Worm (Caenorhabditis elegans) whole organism, L1 larva: ENCODE measurements around the gene Y41G9A.5.

Experiments
- C16A3.4 ChIP-seq: fragments of 150-350 bp; optimal IDR thresholded peaks from 2 replicates; lab custom pipeline; 2014; ENCODE audit warnings: missing biosample characterization, missing genetic modification characterization
- aly-2 ChIP-seq: fragments of 150-350 bp; optimal IDR thresholded peaks from 2 replicates; lab custom pipeline; 2014; ENCODE audit warnings: missing biosample characterization, missing genetic modification characterization
- dpl-1 ChIP-seq, 3 experiments: fragments of 150-350 bp in 2 of 3; sonication (generic microtip) in 1 of 3; optimal IDR thresholded peaks; 2 replicates each; lab custom pipeline; 2014 to 2017; ENCODE audit warnings: missing biosample characterization in 3 of 3, missing genetic modification characterization in 3 of 3, missing genetic modification reagents in 3 of 3
- dsc-1 ChIP-seq: sonication (generic microtip); optimal IDR thresholded peaks from 2 replicates; lab custom pipeline; 2016; ENCODE audit warnings: mild to moderate bottlenecking, missing genetic modification characterization, missing compliant biosample characterization
- fkh-4 ChIP-seq: sonication (generic microtip); optimal IDR thresholded peaks from 2 replicates; lab custom pipeline; 2016; ENCODE audit warnings: missing compliant biosample characterization, missing genetic modification characterization, borderline replicate concordance
- lin-13 ChIP-seq: fragments of 150-350 bp; optimal IDR thresholded peaks from 2 replicates; lab custom pipeline; 2014; ENCODE audit warnings: missing biosample characterization, missing genetic modification reagents, missing genetic modification characterization
- mdl-1 ChIP-seq, 2 experiments: fragments of 150-350 bp; optimal IDR thresholded peaks; 2 replicates each; lab custom pipeline; 2014 to 2017; ENCODE audit warnings: missing biosample characterization in 2 of 2, missing genetic modification characterization in 2 of 2, inconsistent platforms in 1 of 2
- nhr-11 ChIP-seq: fragments of 150-350 bp; optimal IDR thresholded peaks from 2 replicates; lab custom pipeline; 2014; ENCODE audit warnings: missing biosample characterization, missing genetic modification characterization
- unc-62 ChIP-seq: fragments of 150-350 bp; optimal IDR thresholded peaks from 2 replicates; lab custom pipeline; 2014; ENCODE audit warnings: missing biosample characterization, missing genetic modification reagents, missing genetic modification characterization

DNA sequence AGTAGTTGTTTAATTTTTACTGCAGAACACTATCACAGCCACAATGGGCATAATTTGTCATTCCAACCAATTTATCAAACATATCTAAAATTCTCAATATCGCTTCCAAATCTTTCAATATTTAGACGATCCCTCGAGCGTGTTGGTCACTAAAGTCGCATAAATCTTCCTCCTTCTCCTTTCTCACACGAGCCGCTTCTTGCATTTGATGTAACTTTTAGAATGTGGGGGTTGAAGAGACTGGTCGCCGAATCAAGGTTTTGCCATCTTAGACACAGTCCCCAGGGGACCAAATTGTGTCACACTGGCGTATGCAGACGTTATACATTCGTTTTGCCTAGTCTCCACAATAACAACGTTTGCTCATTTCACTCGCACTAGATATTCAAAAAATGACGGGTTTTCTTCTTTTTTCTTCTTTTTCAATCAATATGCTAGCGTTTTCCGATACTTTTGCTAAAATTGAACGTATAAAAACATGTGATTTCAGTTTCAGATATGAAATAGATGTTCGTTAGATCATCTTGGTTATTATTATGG, 11.0 kb downstream of the Y41G9A.5 start, which contains the start of gene gbb-1:
- TF ChIP-seq C16A3.4 (tag; lab: Kevin White, UChicago) (no peak), dpl-1 (GFP tag; optimal IDR thresholded peaks at IDR 0.05; lab: Kevin White, UChicago) (no peak), unc-62 (GFP tag; lab: Kevin White, UChicago) (no peak), mdl-1 (tag; optimal IDR thresholded peaks at IDR 0.05; lab: Kevin White, UChicago) (no peak), lin-13 (GFP tag; lab: Kevin White, UChicago) (no peak), aly-2 (tag; lab: Kevin White, UChicago) (no peak), fkh-4 (tag; lab: Kevin White, UChicago) (no peak), dsc-1 (tag; lab: Kevin White, UChicago) (no peak), nhr-11 (no peak)
